Fruit fly (Drosophila melanogaster): Measurements from ENCODE around the gene Ccz1.

Ccz1 gene

dm6 chr3L:3928205-3928942 lies 29.4 kb upstream of the Ccz1 start:
- TF ChIP-seq CG17801 (GFP tag; optimal IDR thresholded peaks at IDR 0.05; ENCODE audit: partially characterized antibody), result peak; percentile 79

DNA sequence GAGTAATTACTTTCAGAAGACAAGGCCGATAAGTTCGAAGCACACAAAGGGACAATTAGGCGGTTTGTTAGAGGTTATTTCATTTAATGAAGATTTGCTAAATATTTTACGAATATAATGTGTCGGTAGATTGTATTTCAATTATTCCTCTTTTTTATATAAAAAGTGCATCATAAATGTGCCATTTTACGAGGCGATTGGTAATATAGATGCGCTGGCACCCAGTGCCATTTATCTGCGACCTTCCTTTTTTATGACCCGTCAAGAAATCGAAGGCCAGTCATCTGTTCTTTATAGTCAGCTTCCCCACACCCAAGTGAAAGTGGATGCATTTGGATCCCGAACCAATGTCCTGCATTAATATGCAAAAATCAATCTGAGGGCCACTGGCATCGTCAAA lies 28.5 kb upstream of the Ccz1 start:
- no peak for TF ChIP-seq CG17801 (GFP tag; optimal IDR thresholded peaks at IDR 0.05; ENCODE audit: partially characterized antibody)

dm6 chr3L:3926191-3926765 lies 27.3 kb upstream of the Ccz1 start:
- no peak for TF ChIP-seq CG17801 (GFP tag; optimal IDR thresholded peaks at IDR 0.05; ENCODE audit: partially characterized antibody)

- no peak for TF ChIP-seq CG17801 (GFP tag; optimal IDR thresholded peaks at IDR 0.05; ENCODE audit: partially characterized antibody)
Observed at dm6 chr3L:3925487-3925886, 26.5 kb upstream of the Ccz1 start.

dm6 chr3L:3923631-3924274 lies 24.8 kb upstream of the Ccz1 start:
- TF ChIP-seq CG17801 (GFP tag; optimal IDR thresholded peaks at IDR 0.05; ENCODE audit: partially characterized antibody), result no peak

dm6 chr3L:3912134-3912533 lies 13.2 kb upstream of the Ccz1 start:
- no peak for TF ChIP-seq CG17801 (GFP tag; optimal IDR thresholded peaks at IDR 0.05; ENCODE audit: partially characterized antibody)

dm6 chr3L:3909831-3910230 lies 10.9 kb upstream of the Ccz1 start, which contains the start of gene mge:
TSS of gene mge (minus strand) at chr3L:3909931.
- no peak for TF ChIP-seq CG17801 (GFP tag; optimal IDR thresholded peaks at IDR 0.05; ENCODE audit: partially characterized antibody)

DNA sequence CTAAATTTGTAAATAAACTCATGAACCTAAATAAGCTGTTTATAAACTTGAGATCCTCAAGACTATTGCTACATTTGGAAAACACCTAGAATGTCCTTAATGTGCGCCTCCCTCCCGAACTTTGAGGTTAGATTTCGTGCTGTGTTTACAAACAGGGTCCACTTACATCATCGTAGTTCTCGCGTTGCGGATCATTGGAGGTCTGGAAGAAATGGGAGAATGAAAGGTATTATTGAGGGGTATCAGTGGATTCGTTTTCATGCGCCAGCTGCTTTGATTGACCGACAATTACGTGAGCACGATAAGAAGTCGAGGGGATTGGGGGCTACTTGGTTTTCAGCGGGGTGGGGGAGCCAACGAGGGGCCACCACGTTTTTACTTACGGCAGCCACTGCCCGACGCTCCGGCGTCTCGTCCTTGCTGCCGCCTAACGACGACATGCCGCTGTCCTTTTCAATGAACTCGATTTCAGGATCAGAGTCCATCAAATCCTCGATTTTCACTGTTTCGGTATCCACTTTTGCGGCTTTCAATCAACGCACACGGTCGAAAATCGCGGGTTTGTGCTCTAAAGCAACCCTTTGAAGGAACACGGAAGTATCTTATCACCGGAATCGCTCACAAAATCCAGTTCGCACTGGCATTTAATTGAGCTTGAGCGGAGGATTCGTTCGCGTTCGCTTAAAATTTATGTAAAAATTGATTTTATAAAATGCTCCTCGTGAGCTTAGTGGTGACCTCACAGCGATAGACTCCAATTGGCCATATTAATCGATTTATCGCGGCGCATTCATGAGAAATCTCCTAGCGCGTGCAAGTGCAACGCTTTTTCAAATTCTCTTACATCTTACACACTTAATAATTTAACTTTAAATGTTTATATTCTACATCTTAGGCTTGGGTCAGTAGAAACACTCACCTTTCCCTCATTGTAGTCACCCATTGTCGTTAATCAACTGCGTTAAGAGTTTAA lies 10.2 kb upstream of the Ccz1 start:
- TF ChIP-seq CG17801 (GFP tag; optimal IDR thresholded peaks at IDR 0.05; ENCODE audit: partially characterized antibody), result no peak

DNA sequence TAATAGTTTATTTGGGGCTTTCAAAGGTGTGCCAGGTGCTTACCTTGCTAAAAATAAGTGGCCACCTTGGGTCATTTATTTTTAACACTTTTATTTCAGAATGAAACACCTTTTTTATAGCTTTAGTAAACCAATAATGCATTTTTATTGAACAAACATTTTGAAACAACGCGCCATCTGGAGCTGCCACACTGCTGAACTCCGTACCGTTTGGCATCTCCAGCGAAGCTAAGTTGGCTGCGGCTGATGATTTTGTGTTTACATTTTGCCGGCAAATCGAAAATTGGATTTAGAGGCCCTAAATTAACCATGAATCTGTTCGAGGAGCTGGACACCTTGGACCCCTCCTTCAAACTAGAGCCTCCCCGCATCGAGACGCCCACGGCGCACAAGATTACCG lies 6.2 kb upstream of the Ccz1 start, which contains the start of gene ida:
Gene ida (plus strand): TSS at position 234 of the 400 bp plus-strand sequence.
- peak; percentile 52 for TF ChIP-seq CG17801 (GFP tag; optimal IDR thresholded peaks at IDR 0.05; ENCODE audit: partially characterized antibody)

DNA sequence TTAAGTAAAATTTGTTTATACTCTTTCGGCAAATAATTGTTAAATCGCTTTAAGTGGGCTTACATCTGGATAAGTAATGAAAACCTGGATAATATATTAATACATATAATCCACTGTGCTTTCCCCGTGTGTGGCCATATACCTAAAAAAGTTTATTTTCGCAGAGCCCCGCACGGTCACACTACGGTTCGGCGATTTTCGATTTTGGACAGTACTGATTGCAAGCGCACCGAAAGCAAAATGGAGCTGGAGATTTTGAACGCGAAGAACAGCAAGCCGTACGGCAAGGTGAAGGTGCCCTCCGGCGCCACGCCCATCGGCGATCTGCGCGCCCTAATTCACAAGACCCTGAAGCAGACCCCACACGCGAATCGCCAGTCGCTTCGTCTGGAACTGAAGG lies 4.3 kb upstream of the Ccz1 start, which contains the start of gene Sc2:
Gene Sc2 (plus strand): TSS at position 192 of the 400 bp plus-strand sequence.
- no peak for TF ChIP-seq CG17801 (GFP tag; optimal IDR thresholded peaks at IDR 0.05; ENCODE audit: partially characterized antibody)

DNA sequence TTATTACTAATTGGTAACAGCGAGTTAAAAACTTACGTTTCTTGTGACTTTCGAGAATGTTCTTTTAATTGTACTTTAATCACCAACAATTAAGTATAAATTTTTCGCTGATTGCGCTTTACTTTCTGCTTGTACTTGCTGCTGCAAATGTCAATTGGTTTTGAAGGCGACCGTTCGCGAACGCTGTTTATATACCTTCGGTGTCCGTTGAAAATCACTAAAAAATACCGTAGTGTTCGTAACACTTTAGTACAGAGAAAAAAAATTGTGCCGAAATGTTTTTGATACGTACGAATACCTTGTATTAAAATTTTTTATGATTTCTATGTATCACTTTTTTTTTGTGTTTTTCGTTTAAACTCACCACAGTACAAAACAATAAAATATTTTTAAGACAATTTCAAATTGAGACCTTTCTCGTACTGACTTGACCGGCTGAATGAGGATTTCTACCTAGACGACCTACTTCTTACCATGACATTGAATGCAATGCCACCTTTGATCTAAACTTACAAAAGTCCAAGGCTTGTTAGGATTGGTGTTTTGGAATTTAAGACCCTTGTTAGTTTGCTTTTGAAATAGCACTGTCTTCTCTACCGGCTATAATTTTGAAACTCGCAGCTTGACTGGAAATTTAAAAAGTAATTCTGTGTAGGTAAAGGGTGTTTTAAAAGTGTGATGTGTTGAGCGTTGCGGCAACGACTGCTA lies 3.7 kb upstream of the Ccz1 start, which contains the start of gene Ubi-p63E:
Gene Ubi-p63E (minus strand): TSS at position 694 of the 708 bp plus-strand sequence.
- peak; percentile 44 for TF ChIP-seq CG17801 (GFP tag; optimal IDR thresholded peaks at IDR 0.05; ENCODE audit: partially characterized antibody)

- TF ChIP-seq CG17801 (GFP tag; optimal IDR thresholded peaks at IDR 0.05; ENCODE audit: partially characterized antibody), result peak; percentile 56
Observed at dm6 chr3L:3901865-3902490, 3.0 kb upstream of the Ccz1 start.

dm6 chr3L:3896553-3897034 lies 2.4 kb downstream of the Ccz1 start, which contains the start of the genes Gr63a and Lamtor4:
TSS of gene Gr63a (minus strand) at chr3L:3896603.
TSS of gene Lamtor4 (plus strand) at chr3L:3896900.
- TF ChIP-seq CG17801 (GFP tag; optimal IDR thresholded peaks at IDR 0.05; ENCODE audit: partially characterized antibody), result no peak

Measured in ovary, adult (tissue).